Fruit fly (Drosophila melanogaster) Kc167 (cell line): Measurements from ENCODE around the gene CG7006.

Source experiments
- insv ChIP-seq: fragments of >200 bp; optimal IDR thresholded peaks from 3 replicates; lab custom pipeline; 2018; ENCODE audit warnings: missing external identifiers
- psq ChIP-seq: fragments of >200 bp; optimal IDR thresholded peaks from 2 replicates; lab custom pipeline; 2017; ENCODE audit warnings: missing external identifiers

dm6 chr3R:24810844-24811625 lies 39.4 kb upstream of the CG7006 start:
- TF ChIP-seq psq (lab: Kevin White, UChicago) (no peak), insv (no peak)
